Fruit fly (Drosophila melanogaster) whole organism, embryonic: ENCODE results near the gene Mec2.

ENCODE experiments used
- Ada2b ChIP-seq: fragments of 200-800 bp; sonication (Bioruptor generic); IDR thresholded peaks from 2 replicates; pipeline ENCODE4 v1.3.6; 2022; ENCODE audit warnings: missing biosample characterization, missing genetic modification characterization
- Antp ChIP-seq: fragments of 200-800 bp; sonication (Bioruptor generic); optimal IDR thresholded peaks from 3 replicates; lab custom pipeline; 2016; ENCODE audit warnings: missing biosample characterization, missing genetic modification characterization
- B-H2 ChIP-seq: fragments of 200-800 bp; sonication (Bioruptor generic); optimal IDR thresholded peaks from 2 replicates; lab custom pipeline; 2018; ENCODE audit warnings: missing biosample characterization, mild to moderate bottlenecking, missing genetic modification characterization
- CG11247 ChIP-seq: fragments of 200-800 bp; sonication (Bioruptor generic); IDR thresholded peaks from 2 replicates; pipeline ENCODE4 v1.3.6; 2022; ENCODE audit warnings: missing biosample characterization, missing genetic modification characterization
- CG12104 ChIP-seq: fragments of 200-800 bp; sonication (Bioruptor generic); optimal IDR thresholded peaks from 3 replicates; lab custom pipeline; 2016; ENCODE audit warnings: missing biosample characterization, missing genetic modification characterization
- CG13287 ChIP-seq: fragments of 200-800 bp; sonication (Bioruptor generic); IDR thresholded peaks from 2 replicates; pipeline ENCODE4 v1.3.6; 2022; ENCODE audit warnings: missing biosample characterization, missing genetic modification characterization; ENCODE audit not compliant: partially characterized antibody
- CG16813 ChIP-seq: fragments of 200-800 bp; sonication (Bioruptor generic); IDR thresholded peaks from 3 replicates; pipeline ENCODE4 v1.3.6; 2022; ENCODE audit warnings: missing biosample characterization, missing genetic modification characterization; ENCODE audit not compliant: partially characterized antibody
- CG16815 ChIP-seq: fragments of 200-800 bp; sonication (Bioruptor generic); optimal IDR thresholded peaks from 3 replicates; lab custom pipeline; 2017; ENCODE audit warnings: missing biosample characterization, mild to moderate bottlenecking, missing genetic modification characterization
- CG4730 ChIP-seq: fragments of 200-800 bp; sonication (Bioruptor generic); IDR thresholded peaks from 2 replicates; pipeline ENCODE4 v1.3.6; 2022; ENCODE audit warnings: missing biosample characterization, missing genetic modification characterization
- CG5180 ChIP-seq: fragments of 200-800 bp; sonication (Bioruptor generic); optimal IDR thresholded peaks from 3 replicates; lab custom pipeline; 2017; ENCODE audit warnings: missing biosample characterization, missing genetic modification characterization, mild to moderate bottlenecking, moderate library complexity, missing genetic modification reagents
- CG8089 ChIP-seq: fragments of 200-800 bp; sonication (Bioruptor generic); optimal IDR thresholded peaks from 3 replicates; lab custom pipeline; 2016; ENCODE audit warnings: missing biosample characterization, missing genetic modification characterization
- CG8281 ChIP-seq: fragments of 200-800 bp; sonication (Bioruptor generic); optimal IDR thresholded peaks from 2 replicates; lab custom pipeline; 2018; ENCODE audit warnings: missing biosample characterization, mild to moderate bottlenecking, missing genetic modification characterization, moderate library complexity
- CG8944 ChIP-seq: fragments of 200-800 bp; sonication (Bioruptor generic); optimal IDR thresholded peaks from 3 replicates; lab custom pipeline; 2016; ENCODE audit warnings: missing biosample characterization, missing genetic modification characterization
- CG9797 ChIP-seq: fragments of 200-800 bp; sonication (Bioruptor generic); optimal IDR thresholded peaks from 3 replicates; lab custom pipeline; 2018; ENCODE audit warnings: missing biosample characterization, mild to moderate bottlenecking, missing genetic modification characterization
- Dad ChIP-seq: fragments of 200-800 bp; sonication (Bioruptor generic); optimal IDR thresholded peaks from 3 replicates; lab custom pipeline; 2016; ENCODE audit warnings: missing biosample characterization, missing genetic modification characterization
- Dll ChIP-seq: fragments of 200-800 bp; sonication (Bioruptor generic); IDR thresholded peaks from 4 replicates; pipeline ENCODE4 v1.3.6; 2022; ENCODE audit warnings: missing biosample characterization, missing genetic modification characterization; ENCODE audit not compliant: partially characterized antibody
- Doc2 ChIP-seq: fragments of 200-800 bp; sonication (Bioruptor generic); IDR thresholded peaks from 2 replicates; pipeline ENCODE4 v1.3.6; 2022; ENCODE audit warnings: missing biosample characterization, missing genetic modification characterization
- ERR ChIP-seq: fragments of 200-800 bp; sonication (Bioruptor generic); optimal IDR thresholded peaks from 2 replicates; lab custom pipeline; 2016; ENCODE audit warnings: missing biosample characterization, missing genetic modification characterization
- H15 ChIP-seq: fragments of 200-800 bp; sonication (Bioruptor generic); IDR thresholded peaks from 3 replicates; pipeline ENCODE4 v1.3.6; 2022; ENCODE audit warnings: missing biosample characterization, missing genetic modification characterization
- HmgZ ChIP-seq: fragments of 200-800 bp; sonication (Bioruptor generic); optimal IDR thresholded peaks from 2 replicates; lab custom pipeline; 2018; ENCODE audit warnings: missing biosample characterization, mild to moderate bottlenecking, missing genetic modification characterization
- Hmr ChIP-seq: fragments of 200-800 bp; sonication (Bioruptor generic); optimal IDR thresholded peaks from 3 replicates; lab custom pipeline; 2017; ENCODE audit warnings: mild to moderate bottlenecking, missing biosample characterization, missing genetic modification reagents, missing genetic modification characterization
- Hr3 ChIP-seq: fragments of 200-800 bp; sonication (Bioruptor generic); optimal IDR thresholded peaks from 3 replicates; lab custom pipeline; 2016; ENCODE audit warnings: missing biosample characterization, missing genetic modification characterization
- Hsf ChIP-seq: fragments of 200-800 bp; sonication (Bioruptor generic); optimal IDR thresholded peaks from 3 replicates; lab custom pipeline; 2016; ENCODE audit warnings: missing biosample characterization, missing genetic modification characterization
- Sox100B ChIP-seq: fragments of 200-800 bp; sonication (Bioruptor generic); optimal IDR thresholded peaks from 3 replicates; lab custom pipeline; 2018; ENCODE audit warnings: missing biosample characterization, mild to moderate bottlenecking, missing genetic modification characterization
- Taf1 ChIP-seq: fragments of 200-800 bp; sonication (Bioruptor generic); IDR thresholded peaks from 2 replicates; pipeline ENCODE4 v1.3.6; 2022; ENCODE audit warnings: missing biosample characterization, missing genetic modification characterization
- abd-A ChIP-seq: fragments of 200-800 bp; sonication (Bioruptor generic); optimal IDR thresholded peaks from 3 replicates; lab custom pipeline; 2019; ENCODE audit warnings: missing biosample characterization, mild to moderate bottlenecking, missing genetic modification characterization, moderate library complexity
- ap ChIP-seq: fragments of 200-800 bp; sonication (Bioruptor generic); IDR thresholded peaks from 2 replicates; pipeline ENCODE4 v1.3.6; 2022; ENCODE audit warnings: missing biosample characterization, missing genetic modification characterization
- ase ChIP-seq: fragments of 200-800 bp; sonication (Bioruptor generic); IDR thresholded peaks from 3 replicates; pipeline ENCODE4 v1.3.6; 2022; ENCODE audit warnings: missing biosample characterization, missing genetic modification characterization
- az2 ChIP-seq: fragments of 200-800 bp; sonication (Bioruptor generic); optimal IDR thresholded peaks from 3 replicates; lab custom pipeline; 2016; ENCODE audit warnings: missing biosample characterization, missing genetic modification characterization
- btn ChIP-seq: fragments of 200-800 bp; sonication (Bioruptor generic); optimal IDR thresholded peaks from 2 replicates; lab custom pipeline; 2016; ENCODE audit warnings: missing biosample characterization, missing genetic modification characterization
- chm ChIP-seq: fragments of 200-800 bp; sonication (Bioruptor generic); IDR thresholded peaks from 2 replicates; pipeline ENCODE4 v1.3.6; 2022; ENCODE audit warnings: missing biosample characterization, missing genetic modification characterization
- chn ChIP-seq: fragments of 200-800 bp; sonication (Bioruptor generic); optimal IDR thresholded peaks from 2 replicates; lab custom pipeline; 2016; ENCODE audit warnings: missing biosample characterization, missing genetic modification characterization
- crol ChIP-seq: fragments of 200-800 bp; sonication (Bioruptor generic); IDR thresholded peaks from 2 replicates; pipeline ENCODE4 v1.3.6; 2022; ENCODE audit warnings: missing biosample characterization, missing genetic modification characterization
- emc ChIP-seq: fragments of 200-800 bp; sonication (Bioruptor generic); optimal IDR thresholded peaks from 2 replicates; lab custom pipeline; 2016; ENCODE audit warnings: missing biosample characterization, missing genetic modification characterization
- grn ChIP-seq: fragments of 200-800 bp; sonication (Bioruptor generic); optimal IDR thresholded peaks from 3 replicates; lab custom pipeline; 2017; ENCODE audit warnings: missing biosample characterization, missing genetic modification characterization
- hkb ChIP-seq, 2 experiments: fragments of 200-800 bp in 1 of 2; fragments of >200 bp in 1 of 2; sonication (Bioruptor generic) in 1 of 2; IDR thresholded peaks in 1 of 2; optimal IDR thresholded peaks in 1 of 2; 2 replicates each; pipeline versions ENCODE4 v1.3.6 to Lab custom; 2017 to 2022; ENCODE audit warnings: missing biosample characterization in 1 of 2, missing genetic modification characterization in 1 of 2
- inv ChIP-seq: fragments of 200-800 bp; sonication (Bioruptor generic); IDR thresholded peaks from 2 replicates; pipeline ENCODE4 v1.3.6; 2022; ENCODE audit warnings: missing biosample characterization, missing genetic modification characterization; ENCODE audit not compliant: partially characterized antibody
- kah ChIP-seq: fragments of 200-800 bp; sonication (Bioruptor generic); optimal IDR thresholded peaks from 2 replicates; lab custom pipeline; 2018; ENCODE audit warnings: missing biosample characterization, mild to moderate bottlenecking, missing genetic modification characterization
- kay ChIP-seq: fragments of 200-800 bp; sonication (Bioruptor generic); optimal IDR thresholded peaks from 2 replicates; lab custom pipeline; 2016; ENCODE audit warnings: missing biosample characterization, missing genetic modification characterization
- onecut ChIP-seq: fragments of 200-800 bp; sonication (Bioruptor generic); IDR thresholded peaks from 2 replicates; pipeline ENCODE4 v1.3.6; 2022; ENCODE audit warnings: missing biosample characterization, missing genetic modification characterization
- pfk ChIP-seq: fragments of 200-800 bp; sonication (Bioruptor generic); optimal IDR thresholded peaks from 2 replicates; lab custom pipeline; 2018; ENCODE audit warnings: missing biosample characterization, mild to moderate bottlenecking, missing genetic modification characterization, moderate library complexity
- psq ChIP-seq: fragments of 200-800 bp; sonication (Bioruptor generic); optimal IDR thresholded peaks from 2 replicates; lab custom pipeline; 2017; ENCODE audit warnings: missing biosample characterization, missing genetic modification characterization
- ranshi ChIP-seq: fragments of 200-800 bp; sonication (Bioruptor generic); IDR thresholded peaks from 2 replicates; pipeline ENCODE4 v1.3.6; 2022; ENCODE audit warnings: missing biosample characterization, missing genetic modification characterization
- seq ChIP-seq: fragments of 200-800 bp; sonication (Bioruptor generic); IDR thresholded peaks from 2 replicates; pipeline ENCODE4 v1.3.6; 2022; ENCODE audit warnings: missing biosample characterization, missing genetic modification characterization
- slbo ChIP-seq: fragments of 200-800 bp; sonication (Bioruptor generic); IDR thresholded peaks from 2 replicates; pipeline ENCODE4 v1.3.6; 2022; ENCODE audit warnings: missing biosample characterization, missing genetic modification characterization
- slou ChIP-seq: fragments of 200-800 bp; sonication (Bioruptor generic); optimal IDR thresholded peaks from 3 replicates; lab custom pipeline; 2016; ENCODE audit warnings: missing biosample characterization, missing genetic modification characterization
- so ChIP-seq: fragments of 200-800 bp; sonication (Bioruptor generic); IDR thresholded peaks from 3 replicates; pipeline ENCODE4 v1.3.6; 2022; ENCODE audit warnings: missing biosample characterization, missing genetic modification characterization
- unpg ChIP-seq: fragments of 200-800 bp; sonication (Bioruptor generic); optimal IDR thresholded peaks from 3 replicates; lab custom pipeline; 2018; ENCODE audit warnings: missing biosample characterization, mild to moderate bottlenecking, missing genetic modification characterization, moderate library complexity
- vvl ChIP-seq: fragments of 200-800 bp; sonication (Bioruptor generic); IDR thresholded peaks from 2 replicates; pipeline ENCODE4 v1.3.6; 2022; ENCODE audit warnings: missing biosample characterization, missing genetic modification characterization

The Mec2 gene

dm6 chrX:19153288-19154130 lies 34.3 kb upstream of the Mec2 start (continued):
- TF ChIP-seq inv (no peak), CG8944 (GFP tag; lab: Kevin White, UChicago) (no peak), unpg (GFP tag; lab: Kevin White, UChicago) (no peak), emc (GFP tag; lab: Kevin White, UChicago) (no peak), CG8281 (tag; lab: Kevin White, UChicago) (no peak), kay (peak; percentile 88), chm (GFP tag; lab: Robert Waterston, UW) (peak; percentile 32; the same call in 1 of the 2 replicates), CG11247 (GFP tag; lab: Robert Waterston, UW) (no peak), CG16815 (GFP tag; lab: Kevin White, UChicago) (no peak), ase (GFP tag; lab: Robert Waterston, UW) (no peak), az2 (GFP tag; lab: Kevin White, UChicago) (no peak), Hr3 (GFP tag; lab: Kevin White, UChicago) (no peak), CG16813 (GFP tag; lab: Robert Waterston, UW) (0 out of 3 replicates have a peak, but pooled peaks have one; percentile 13), crol (GFP tag; lab: Robert Waterston, UW) (peak; percentile 96), hkb (optimal IDR thresholded peaks at IDR 0.05; lab: Kevin White, UChicago) (no peak), hkb (GFP tag; IDR thresholded peaks at IDR 0.05; lab: Robert Waterston, UW) (peak; percentile 23; the same call in 1 of the 2 replicates), ap (no peak), btn (GFP tag; lab: Kevin White, UChicago) (peak; percentile 6), CG12104 (GFP tag; lab: Kevin White, UChicago) (no peak), vvl (GFP tag; lab: Robert Waterston, UW) (0 out of 2 replicates have a peak, but pooled peaks have one; percentile 19), seq (GFP tag; lab: Robert Waterston, UW) (no peak), Antp (GFP tag; lab: Kevin White, UChicago) (peak; percentile 1), Sox100B (GFP tag; lab: Kevin White, UChicago) (no peak), abd-A (peak; percentile 24), chn (GFP tag; lab: Kevin White, UChicago) (no peak), so (GFP tag; lab: Robert Waterston, UW) (peak; percentile 33; the same call in 1 of the 3 replicates), HmgZ (tag; lab: Kevin White, UChicago) (peak; percentile 61), grn (no peak), Hmr (GFP tag; lab: Kevin White, UChicago) (peak; percentile 9), psq (GFP tag; lab: Kevin White, UChicago) (no peak), Hsf (GFP tag; lab: Kevin White, UChicago) (no peak), Doc2 (GFP tag; lab: Robert Waterston, UW) (no peak), ERR (no peak), onecut (GFP tag; lab: Robert Waterston, UW) (no peak), CG9797 (GFP tag; lab: Kevin White, UChicago) (no peak), CG8089 (GFP tag; lab: Kevin White, UChicago) (peak; percentile 8), CG4730 (no peak), Taf1 (GFP tag; lab: Robert Waterston, UW) (no peak), Dad (GFP tag; lab: Kevin White, UChicago) (no peak), ranshi (GFP tag; lab: Robert Waterston, UW) (no peak), pfk (no peak), slou (GFP tag; lab: Kevin White, UChicago) (no peak), Dll (peak; percentile 51; the same call in 1 of the 4 replicates), H15 (GFP tag; lab: Robert Waterston, UW) (no peak), CG13287 (peak; percentile 49; the same call in 1 of the 2 replicates), Ada2b (GFP tag; lab: Robert Waterston, UW) (no peak), B-H2 (no peak), slbo (GFP tag; lab: Robert Waterston, UW) (0 out of 2 replicates have a peak, but pooled peaks have one; percentile 17), kah (peak; percentile 100), CG5180 (GFP tag; lab: Kevin White, UChicago) (peak; percentile 6)
